Fruit fly (Drosophila melanogaster) whole organism, embryonic: ENCODE results near the gene CG13124.

Experiments used
- Atf3 ChIP-seq: fragments of 200-800 bp; sonication (Bioruptor generic); optimal IDR thresholded peaks from 3 replicates; lab custom pipeline; 2016; ENCODE audit warnings: missing biosample characterization, missing genetic modification characterization
- BEAF-32 ChIP-seq: fragments of 200-800 bp; sonication (Bioruptor generic); optimal IDR thresholded peaks from 3 replicates; lab custom pipeline; 2017; ENCODE audit warnings: missing biosample characterization, missing genetic modification characterization, mild to moderate bottlenecking, moderate library complexity, missing genetic modification reagents
- BtbVII ChIP-seq: fragments of 200-800 bp; sonication (Bioruptor generic); optimal IDR thresholded peaks from 3 replicates; lab custom pipeline; 2017; ENCODE audit warnings: missing biosample characterization, mild to moderate bottlenecking, missing genetic modification characterization
- CG10267 ChIP-seq: fragments of 200-800 bp; sonication (Bioruptor generic); optimal IDR thresholded peaks from 2 replicates; lab custom pipeline; 2018; ENCODE audit warnings: missing biosample characterization, mild to moderate bottlenecking, missing genetic modification characterization, moderate library complexity
- CG11560 ChIP-seq: fragments of 200-800 bp; sonication (Bioruptor generic); IDR thresholded peaks from 3 replicates; pipeline ENCODE4 v1.3.6; 2022; ENCODE audit warnings: missing biosample characterization, missing genetic modification characterization
- CG12219 ChIP-seq: fragments of 200-800 bp; sonication (Bioruptor generic); optimal IDR thresholded peaks from 3 replicates; lab custom pipeline; 2018; ENCODE audit warnings: missing biosample characterization, mild to moderate bottlenecking, missing genetic modification characterization
- CG14965 ChIP-seq: fragments of 200-800 bp; sonication (Bioruptor generic); optimal IDR thresholded peaks from 2 replicates; lab custom pipeline; 2016; ENCODE audit warnings: missing biosample characterization, missing genetic modification characterization, borderline replicate concordance
- CG15073 ChIP-seq: fragments of 200-800 bp; sonication (Bioruptor generic); optimal IDR thresholded peaks from 2 replicates; lab custom pipeline; 2016; ENCODE audit warnings: missing biosample characterization, missing genetic modification characterization
- CG1529 ChIP-seq: fragments of 200-800 bp; sonication (Bioruptor generic); optimal IDR thresholded peaks from 3 replicates; lab custom pipeline; 2018; ENCODE audit warnings: missing biosample characterization, missing genetic modification characterization
- CG15696 ChIP-seq: fragments of 200-800 bp; sonication (Bioruptor generic); optimal IDR thresholded peaks from 2 replicates; lab custom pipeline; 2019; ENCODE audit warnings: missing biosample characterization, mild to moderate bottlenecking, missing genetic modification characterization, moderate library complexity
- CG1647 ChIP-seq: fragments of 200-800 bp; sonication (Bioruptor generic); optimal IDR thresholded peaks from 3 replicates; lab custom pipeline; 2016; ENCODE audit warnings: missing biosample characterization, missing genetic modification characterization
- CG16815 ChIP-seq: fragments of 200-800 bp; sonication (Bioruptor generic); optimal IDR thresholded peaks from 3 replicates; lab custom pipeline; 2017; ENCODE audit warnings: missing biosample characterization, mild to moderate bottlenecking, missing genetic modification characterization
- CG16863 ChIP-seq: fragments of 200-800 bp; sonication (Bioruptor generic); optimal IDR thresholded peaks from 3 replicates; lab custom pipeline; 2016; ENCODE audit warnings: missing biosample characterization, missing genetic modification characterization
- CG17186 ChIP-seq: fragments of 200-800 bp; sonication (Bioruptor generic); optimal IDR thresholded peaks from 3 replicates; lab custom pipeline; 2017; ENCODE audit warnings: missing biosample characterization, missing genetic modification reagents, missing genetic modification characterization
- CG18599 ChIP-seq: fragments of 200-800 bp; sonication (Bioruptor generic); optimal IDR thresholded peaks from 3 replicates; lab custom pipeline; 2017; ENCODE audit warnings: missing biosample characterization, missing genetic modification characterization, mild to moderate bottlenecking, moderate library complexity, missing genetic modification reagents
- CG3163 ChIP-seq: fragments of 200-800 bp; sonication (Bioruptor generic); optimal IDR thresholded peaks from 3 replicates; lab custom pipeline; 2016; ENCODE audit warnings: missing biosample characterization, missing genetic modification characterization
- CG32772 ChIP-seq: fragments of 200-800 bp; sonication (Bioruptor generic); IDR thresholded peaks from 2 replicates; pipeline ENCODE4 v1.3.6; 2022; ENCODE audit warnings: missing biosample characterization, missing genetic modification characterization
- CG33557 ChIP-seq: fragments of 200-800 bp; sonication (Bioruptor generic); optimal IDR thresholded peaks from 2 replicates; lab custom pipeline; 2019; ENCODE audit warnings: missing biosample characterization, mild to moderate bottlenecking, missing genetic modification characterization, moderate library complexity
- CG4360 ChIP-seq: fragments of 200-800 bp; sonication (Bioruptor generic); IDR thresholded peaks from 2 replicates; pipeline ENCODE4 v1.3.6; 2022; ENCODE audit warnings: missing biosample characterization, missing genetic modification characterization
- CG5245 ChIP-seq: fragments of 200-800 bp; sonication (Bioruptor generic); optimal IDR thresholded peaks from 3 replicates; lab custom pipeline; 2016; ENCODE audit warnings: missing biosample characterization, missing genetic modification characterization
- CG7963 ChIP-seq: fragments of 200-800 bp; sonication (Bioruptor generic); IDR thresholded peaks from 3 replicates; pipeline ENCODE4 v1.3.6; 2022; ENCODE audit warnings: missing biosample characterization, missing genetic modification characterization; ENCODE audit not compliant: partially characterized antibody
- Chrac-16 ChIP-seq: fragments of 200-800 bp; sonication (Bioruptor generic); optimal IDR thresholded peaks from 3 replicates; lab custom pipeline; 2016; ENCODE audit warnings: missing biosample characterization, missing genetic modification characterization
- Dip2 ChIP-seq: fragments of 200-800 bp; sonication (Bioruptor generic); IDR thresholded peaks from 2 replicates; pipeline ENCODE4 v1.3.6; 2022; ENCODE audit warnings: missing biosample characterization, missing genetic modification characterization
- Fer2 ChIP-seq: fragments of 200-800 bp; sonication (Bioruptor generic); optimal IDR thresholded peaks from 2 replicates; lab custom pipeline; 2018; ENCODE audit warnings: missing biosample characterization, mild to moderate bottlenecking, missing genetic modification characterization, moderate library complexity
- HHEX ChIP-seq: fragments of 200-800 bp; sonication (Bioruptor generic); optimal IDR thresholded peaks from 3 replicates; lab custom pipeline; 2017; ENCODE audit warnings: missing biosample characterization, mild to moderate bottlenecking, missing genetic modification characterization, missing genetic modification reagents
- HLH3B ChIP-seq: fragments of 200-800 bp; sonication (Bioruptor generic); IDR thresholded peaks from 2 replicates; pipeline ENCODE4 v1.3.6; 2022; ENCODE audit warnings: missing biosample characterization, missing genetic modification characterization
- Hsf ChIP-seq: fragments of 200-800 bp; sonication (Bioruptor generic); optimal IDR thresholded peaks from 3 replicates; lab custom pipeline; 2016; ENCODE audit warnings: missing biosample characterization, missing genetic modification characterization
- Jarid2 ChIP-seq: fragments of 200-800 bp; sonication (Bioruptor generic); optimal IDR thresholded peaks from 3 replicates; lab custom pipeline; 2017; ENCODE audit warnings: mild to moderate bottlenecking, missing biosample characterization, missing genetic modification reagents, missing genetic modification characterization
- Lpt ChIP-seq: fragments of >200 bp; optimal IDR thresholded peaks from 2 replicates; lab custom pipeline; 2018; ENCODE audit warnings: missing biosample characterization, missing genetic modification characterization
- Myb ChIP-seq: fragments of 200-800 bp; sonication (Bioruptor generic); optimal IDR thresholded peaks from 2 replicates; lab custom pipeline; 2016; ENCODE audit warnings: missing biosample characterization, missing genetic modification characterization
- NfI ChIP-seq: fragments of 200-800 bp; sonication (Bioruptor generic); optimal IDR thresholded peaks from 3 replicates; lab custom pipeline; 2018; ENCODE audit warnings: missing biosample characterization, mild to moderate bottlenecking, missing genetic modification characterization, moderate library complexity
- Oli ChIP-seq: fragments of 200-800 bp; sonication (Bioruptor generic); optimal IDR thresholded peaks from 2 replicates; lab custom pipeline; 2018; ENCODE audit warnings: missing biosample characterization, mild to moderate bottlenecking, missing genetic modification characterization, moderate library complexity
- Rx ChIP-seq: fragments of 200-800 bp; sonication (Bioruptor generic); IDR thresholded peaks from 2 replicates; pipeline ENCODE4 v1.3.6; 2022; ENCODE audit warnings: missing biosample characterization, missing genetic modification characterization
- Sin3A ChIP-seq: fragments of >200 bp; optimal IDR thresholded peaks from 2 replicates; lab custom pipeline; 2018
- Usf ChIP-seq: fragments of 200-800 bp; sonication (Bioruptor generic); optimal IDR thresholded peaks from 2 replicates; lab custom pipeline; 2017; ENCODE audit warnings: missing genotype, missing biosample characterization, missing genetic modification characterization
- Vsx1 ChIP-seq: fragments of 200-800 bp; sonication (Bioruptor generic); optimal IDR thresholded peaks from 2 replicates; lab custom pipeline; 2017; ENCODE audit warnings: missing biosample characterization, mild to moderate bottlenecking, missing genetic modification characterization, missing genetic modification reagents
- ara ChIP-seq: fragments of 200-800 bp; sonication (Bioruptor generic); IDR thresholded peaks from 2 replicates; pipeline ENCODE4 v1.3.6; 2022; ENCODE audit warnings: missing biosample characterization, missing genetic modification characterization
- bsh ChIP-seq, 2 experiments: fragments of 200-800 bp; sonication (Bioruptor generic); optimal IDR thresholded peaks; 2 replicates each; lab custom pipeline; 2017 to 2018; ENCODE audit warnings: mild to moderate bottlenecking in 2 of 2, missing biosample characterization in 2 of 2, missing genetic modification characterization in 2 of 2, moderate library complexity in 1 of 2
- cad ChIP-seq: fragments of >200 bp; optimal IDR thresholded peaks from 2 replicates; lab custom pipeline; 2017; ENCODE audit warnings: missing biosample characterization, missing genetic modification characterization
- cato ChIP-seq: fragments of 200-800 bp; sonication (Bioruptor generic); optimal IDR thresholded peaks from 2 replicates; lab custom pipeline; 2016; ENCODE audit warnings: missing biosample characterization, missing genetic modification characterization, borderline replicate concordance
- chinmo ChIP-seq: fragments of 200-800 bp; sonication (Bioruptor generic); IDR thresholded peaks from 4 replicates; pipeline ENCODE4 v1.3.6; 2022; ENCODE audit warnings: missing biosample characterization, missing genetic modification characterization; ENCODE audit not compliant: partially characterized antibody
- corto ChIP-seq: fragments of 200-800 bp; sonication (Bioruptor generic); optimal IDR thresholded peaks from 2 replicates; lab custom pipeline; 2016; ENCODE audit warnings: missing biosample characterization, mild to moderate bottlenecking, missing genetic modification characterization, moderate library complexity
- ems ChIP-seq: fragments of 200-800 bp; sonication (Bioruptor generic); optimal IDR thresholded peaks from 3 replicates; lab custom pipeline; 2016; ENCODE audit warnings: missing biosample characterization, missing genetic modification characterization
- esg ChIP-seq: fragments of 200-800 bp; sonication (Bioruptor generic); conservative IDR thresholded peaks from 2 replicates; pipeline ENCODE4 v1.3.6; 2022; ENCODE audit warnings: missing biosample characterization, missing genetic modification characterization
- lola ChIP-seq, 3 experiments: fragments of >200 bp in 2 of 3; fragments of 200-800 bp in 1 of 3; sonication (Bioruptor generic) in 1 of 3; optimal IDR thresholded peaks; 2 replicates each; lab custom pipeline; 2017 to 2019; ENCODE audit warnings: missing biosample characterization in 3 of 3, missing genetic modification characterization in 3 of 3, mild to moderate bottlenecking in 1 of 3, moderate library complexity in 1 of 3
- run ChIP-seq: fragments of 200-800 bp; sonication (Bioruptor generic); optimal IDR thresholded peaks from 3 replicates; lab custom pipeline; 2018; ENCODE audit warnings: missing biosample characterization, mild to moderate bottlenecking, missing genetic modification characterization
- sens-2 ChIP-seq: fragments of 200-800 bp; sonication (Bioruptor generic); IDR thresholded peaks from 2 replicates; pipeline ENCODE4 v1.3.6; 2022; ENCODE audit warnings: missing biosample characterization, missing genetic modification characterization
- slbo ChIP-seq: fragments of 200-800 bp; sonication (Bioruptor generic); IDR thresholded peaks from 2 replicates; pipeline ENCODE4 v1.3.6; 2022; ENCODE audit warnings: missing biosample characterization, missing genetic modification characterization
- sug ChIP-seq: fragments of 200-800 bp; optimal IDR thresholded peaks from 2 replicates; lab custom pipeline; 2019; ENCODE audit warnings: missing biosample characterization, mild to moderate bottlenecking, missing genetic modification characterization, moderate library complexity
- zen2 ChIP-seq: fragments of 200-800 bp; sonication (Bioruptor generic); IDR thresholded peaks from 3 replicates; pipeline ENCODE4 v1.3.6; 2022; ENCODE audit warnings: missing biosample characterization, missing genetic modification characterization; ENCODE audit not compliant: partially characterized antibody

Gene CG13124

dm6 chr2L:9954119-9954518 lies 45.7 kb upstream of the CG13124 start, which contains the start of the genes CG13126 and CG4709 (continued):
- TF ChIP-seq Lpt (GFP tag; lab: Kevin White, UChicago), result no peak
- peak; percentile 92 for TF ChIP-seq HHEX (GFP tag; lab: Kevin White, UChicago)
- TF ChIP-seq Rx, result peak; percentile 60
- TF ChIP-seq CG32772 (GFP tag; lab: Robert Waterston, UW), result peak; percentile 89
- TF ChIP-seq BtbVII (GFP tag; lab: Kevin White, UChicago), result peak; percentile 84
- TF ChIP-seq CG18599 (GFP tag; lab: Kevin White, UChicago), result peak; percentile 96
- TF ChIP-seq Usf (GFP tag; lab: Kevin White, UChicago), result peak; percentile 57
- peak; percentile 48 for TF ChIP-seq CG4360 (GFP tag; lab: Robert Waterston, UW)
- peak; percentile 89 for TF ChIP-seq HLH3B
- TF ChIP-seq sens-2 (GFP tag; lab: Robert Waterston, UW), result peak; percentile 67; the same call in 1 of the 2 replicates
- TF ChIP-seq Dip2 (GFP tag; lab: Robert Waterston, UW), result no peak
- peak; percentile 67 for TF ChIP-seq Jarid2 (GFP tag; lab: Kevin White, UChicago)
- TF ChIP-seq CG1529 (GFP tag; lab: Kevin White, UChicago), result peak; percentile 70
- peak; percentile 57 for TF ChIP-seq CG15073 (GFP tag; lab: Kevin White, UChicago)
- peak; percentile 89 for TF ChIP-seq ara
- peak; percentile 70 for TF ChIP-seq CG12219 (GFP tag; lab: Kevin White, UChicago)
- TF ChIP-seq CG10267 (tag; lab: Kevin White, UChicago), result peak; percentile 99
- peak; percentile 19 for TF ChIP-seq CG17186 (GFP tag; lab: Kevin White, UChicago)
- peak; percentile 93 for TF ChIP-seq slbo (GFP tag; lab: Robert Waterston, UW)
- peak; percentile 87 for TF ChIP-seq NfI
- TF ChIP-seq CG14965, result no peak
- TF ChIP-seq CG16815 (GFP tag; lab: Kevin White, UChicago), result peak; percentile 80
- TF ChIP-seq ems (GFP tag; lab: Kevin White, UChicago), result peak; percentile 29
- peak; percentile 70 for TF ChIP-seq cato
- TF ChIP-seq CG15696, result peak; percentile 95
- peak; percentile 63 for TF ChIP-seq Hsf (GFP tag; lab: Kevin White, UChicago)
- TF ChIP-seq Oli (tag; lab: Kevin White, UChicago), result peak; percentile 92
- TF ChIP-seq CG16863 (GFP tag; lab: Kevin White, UChicago), result peak; percentile 24
- TF ChIP-seq esg, result peak; percentile 88
- TF ChIP-seq CG33557 (GFP tag; lab: Kevin White, UChicago), result peak; percentile 87
- TF ChIP-seq cad (GFP tag; lab: Kevin White, UChicago), result no peak
- TF ChIP-seq Vsx1 (GFP tag; lab: Kevin White, UChicago), result peak; percentile 86
- peak; percentile 77 for TF ChIP-seq CG5245 (GFP tag; lab: Kevin White, UChicago)
- TF ChIP-seq Atf3, result peak; percentile 29
- TF ChIP-seq CG1647 (GFP tag; lab: Kevin White, UChicago), result peak; percentile 59
- TF ChIP-seq CG3163, result no peak
- TF ChIP-seq corto, result peak; percentile 82
- TF ChIP-seq sug (tag; lab: Kevin White, UChicago), result peak; percentile 83
- TF ChIP-seq zen2, result no peak
- no peak; the same call in 2 of the 3 replicates for TF ChIP-seq CG11560 (tag; lab: Robert Waterston, UW)
- TF ChIP-seq run (tag; lab: Kevin White, UChicago), result peak; percentile 88
- TF ChIP-seq Sin3A (lab: Kevin White, UChicago), result peak; percentile 18
- no peak for TF ChIP-seq chinmo (GFP tag; lab: Robert Waterston, UW)
- TF ChIP-seq Fer2 (tag; lab: Kevin White, UChicago), result peak; percentile 86
- peak; percentile 85 for TF ChIP-seq Chrac-16 (GFP tag; lab: Kevin White, UChicago)
- TF ChIP-seq bsh (GFP tag; optimal IDR thresholded peaks at IDR 0.05; lab: Kevin White, UChicago), result peak; percentile 63 to 92
- TF ChIP-seq BEAF-32 (GFP tag; lab: Kevin White, UChicago), result peak; percentile 30
- no peak for TF ChIP-seq CG7963 (GFP tag; lab: Robert Waterston, UW)
- TF ChIP-seq Myb (GFP tag; lab: Kevin White, UChicago), result no peak
- peak in 1 of 3 experiments; percentile 90 for TF ChIP-seq lola (GFP tag; optimal IDR thresholded peaks at IDR 0.05; lab: Kevin White, UChicago)
